Fruit fly (Drosophila melanogaster): Measurements from ENCODE around the gene sgg.

sgg gene

dm6 chrX:2603851-2604505 is 29.8 kb upstream of the sgg start, which contains the start of the genes Klp3A and Zw10 (continued):
- TF ChIP-seq CG15514 (GFP tag; optimal IDR thresholded peaks at IDR 0.05): peak; percentile 46
- peak; percentile 69 for TF ChIP-seq BEAF-32 (GFP tag; optimal IDR thresholded peaks at IDR 0.05)
- no peak for TF ChIP-seq CG10462 (GFP tag; optimal IDR thresholded peaks at IDR 0.05)
- TF ChIP-seq CG3163 (GFP tag; optimal IDR thresholded peaks at IDR 0.05): no peak
- no peak for TF ChIP-seq pfk (GFP tag; optimal IDR thresholded peaks at IDR 0.05)
- no peak for TF ChIP-seq esg (GFP tag; conservative IDR thresholded peaks at IDR 0.05)
- no peak for TF ChIP-seq bbx (GFP tag; IDR thresholded peaks at IDR 0.05; ENCODE audit: partially characterized antibody)
- TF ChIP-seq Lim3 (GFP tag; IDR thresholded peaks at IDR 0.05): no peak
- no peak for TF ChIP-seq crc (GFP tag; optimal IDR thresholded peaks at IDR 0.05)
- TF ChIP-seq Hr78 (GFP tag; optimal IDR thresholded peaks at IDR 0.05): no peak
- TF ChIP-seq CG5953 (GFP tag; IDR thresholded peaks at IDR 0.05): no peak

dm6 chrX:2608470-2609157 is 25.1 kb upstream of the sgg start, which contains the start of gene Smyd3:
Smyd3 (minus strand) TSS chrX:2608876.
- TF ChIP-seq Taf1 (GFP tag; IDR thresholded peaks at IDR 0.05) (no peak), CG11695 (GFP tag; IDR thresholded peaks at IDR 0.05) (peak; percentile 66), CG13624 (GFP tag; optimal IDR thresholded peaks at IDR 0.05) (peak; percentile 84), CG3995 (GFP tag; optimal IDR thresholded peaks at IDR 0.05) (peak; percentile 29), onecut (GFP tag; IDR thresholded peaks at IDR 0.05) (peak; percentile 55), Oli (tag; optimal IDR thresholded peaks at IDR 0.05) (peak; percentile 69), Dip2 (GFP tag; IDR thresholded peaks at IDR 0.05) (no peak), PHDP (tag; optimal IDR thresholded peaks at IDR 0.05) (peak; percentile 77), CG18476 (GFP tag; optimal IDR thresholded peaks at IDR 0.05) (peak; percentile 62), aop (GFP tag; IDR thresholded peaks at IDR 0.05) (no peak), CG30403 (GFP tag; optimal IDR thresholded peaks at IDR 0.05) (peak; percentile 85), Optix (GFP tag; IDR thresholded peaks at IDR 0.05) (peak; percentile 65), CG14965 (GFP tag; optimal IDR thresholded peaks at IDR 0.05; ENCODE audit: borderline replicate concordance) (no peak), NC2α (GFP tag; optimal IDR thresholded peaks at IDR 0.05) (peak; percentile 22), nerfin-1 (tag; optimal IDR thresholded peaks at IDR 0.05) (peak; percentile 29), Mrtf (GFP tag; IDR thresholded peaks at IDR 0.05) (peak; percentile 72; the same call in 2 of the 3 replicates), scrt (GFP tag; optimal IDR thresholded peaks at IDR 0.05) (no peak), CG11696 (GFP tag; IDR thresholded peaks at IDR 0.05) (peak; percentile 70), CG7745 (tag; optimal IDR thresholded peaks at IDR 0.05) (no peak), CG17802 (tag; optimal IDR thresholded peaks at IDR 0.05) (peak; percentile 18), C15 (GFP tag; IDR thresholded peaks at IDR 0.05) (peak; percentile 64; the same call in 1 of the 3 replicates), exex (tag; optimal IDR thresholded peaks at IDR 0.05) (no peak), CG6813 (GFP tag; optimal IDR thresholded peaks at IDR 0.05) (peak; percentile 72), CG31224 (GFP tag; IDR thresholded peaks at IDR 0.05) (peak; percentile 52), kay (GFP tag; optimal IDR thresholded peaks at IDR 0.05) (peak; percentile 44), schlank (tag; optimal IDR thresholded peaks at IDR 0.05) (peak; percentile 1), ro (GFP tag; IDR thresholded peaks at IDR 0.05) (peak; percentile 19; the same call in 1 of the 2 replicates), CG7987 (GFP tag; optimal IDR thresholded peaks at IDR 0.05) (peak; percentile 58), z (GFP tag; IDR thresholded peaks at IDR 0.05) (no peak), Max (GFP tag; optimal IDR thresholded peaks at IDR 0.05) (peak; percentile 80), CG7963 (GFP tag; IDR thresholded peaks at IDR 0.05; ENCODE audit: partially characterized antibody) (no peak), jing (GFP tag; optimal IDR thresholded peaks at IDR 0.05) (no peak), lmd (GFP tag; IDR thresholded peaks at IDR 0.05) (peak; percentile 82), hbn (GFP tag; IDR thresholded peaks at IDR 0.05; ENCODE audit: partially characterized antibody) (no peak), lov (optimal IDR thresholded peaks at IDR 0.05) (no peak), lov (GFP tag; IDR thresholded peaks at IDR 0.05) (peak; percentile 79; the same call in 2 of the 3 replicates), CG14050 (GFP tag; IDR thresholded peaks at IDR 0.05) (peak; percentile 72)

Data from whole organism, embryonic.